Worm (Caenorhabditis elegans) whole organism, L1 larva: Measurements from ENCODE around the gene nlp-56.

Experiments
- aha-1 ChIP-seq: fragments of 150-350 bp; optimal IDR thresholded peaks from 2 replicates; lab custom pipeline; 2014; ENCODE audit warnings: missing biosample characterization, missing genetic modification characterization
- aly-2 ChIP-seq: fragments of 150-350 bp; optimal IDR thresholded peaks from 2 replicates; lab custom pipeline; 2014; ENCODE audit warnings: missing biosample characterization, missing genetic modification characterization
- ceh-8 ChIP-seq: fragments of 200-800 bp; sonication (Bioruptor generic); optimal IDR thresholded peaks from 2 replicates; lab custom pipeline; 2018; ENCODE audit warnings: mild to moderate bottlenecking, missing genetic modification characterization, moderate library complexity, missing compliant biosample characterization
- ceh-88 ChIP-seq: fragments of 200-800 bp; sonication (Bioruptor generic); IDR thresholded peaks from 2 replicates; pipeline ENCODE4 v1.3.6; 2022; ENCODE audit warnings: missing genetic modification characterization, missing compliant biosample characterization
- ceh-90 ChIP-seq: sonication (generic microtip); optimal IDR thresholded peaks from 2 replicates; lab custom pipeline; 2016; ENCODE audit warnings: missing genetic modification characterization, missing compliant biosample characterization
- dpl-1 ChIP-seq, 3 experiments: fragments of 150-350 bp in 2 of 3; sonication (generic microtip) in 1 of 3; optimal IDR thresholded peaks; 2 replicates each; lab custom pipeline; 2014 to 2017; ENCODE audit warnings: missing biosample characterization in 3 of 3, missing genetic modification characterization in 3 of 3, missing genetic modification reagents in 3 of 3
- dsc-1 ChIP-seq: sonication (generic microtip); optimal IDR thresholded peaks from 2 replicates; lab custom pipeline; 2016; ENCODE audit warnings: mild to moderate bottlenecking, missing genetic modification characterization, missing compliant biosample characterization
- egl-13 ChIP-seq: sonication (generic microtip); optimal IDR thresholded peaks from 2 replicates; lab custom pipeline; 2016; ENCODE audit warnings: missing genotype, missing genetic modification reagents, missing genetic modification characterization, missing compliant biosample characterization
- egl-27 ChIP-seq, 2 experiments: fragments of 150-350 bp in 1 of 2; sonication (generic microtip); optimal IDR thresholded peaks; 3 replicates each; lab custom pipeline; 2017 to 2018; ENCODE audit warnings: missing biosample characterization in 2 of 2, missing genetic modification characterization in 2 of 2, missing genetic modification reagents in 2 of 2
- elt-3 ChIP-seq, 6 experiments: fragments of 150-350 bp in 1 of 6; sonication (generic microtip); optimal IDR thresholded peaks; 2 replicates each; lab custom pipeline; 2017 to 2018; ENCODE audit warnings: missing biosample characterization in 6 of 6, missing genetic modification characterization in 6 of 6, inconsistent platforms in 1 of 6
- ets-5 ChIP-seq: fragments of 200-800 bp; sonication (Bioruptor generic); IDR thresholded peaks from 2 replicates; pipeline ENCODE4 v1.3.6; 2022; ENCODE audit warnings: missing genetic modification characterization, missing compliant biosample characterization
- fkh-8 ChIP-seq: sonication (generic microtip); optimal IDR thresholded peaks from 2 replicates; lab custom pipeline; 2016; ENCODE audit warnings: mild to moderate bottlenecking, missing genetic modification characterization, missing compliant biosample characterization
- fos-1 ChIP-seq: fragments of 150-350 bp; optimal IDR thresholded peaks from 2 replicates; lab custom pipeline; 2014; ENCODE audit warnings: missing biosample characterization, missing genetic modification characterization
- grh-1 ChIP-seq: fragments of 200-800 bp; sonication (Bioruptor generic); IDR thresholded peaks from 2 replicates; pipeline ENCODE4 v1.3.6; 2022; ENCODE audit warnings: missing genetic modification reagents, missing genetic modification characterization, missing compliant biosample characterization
- lin-13 ChIP-seq: fragments of 150-350 bp; optimal IDR thresholded peaks from 2 replicates; lab custom pipeline; 2014; ENCODE audit warnings: missing biosample characterization, missing genetic modification reagents, missing genetic modification characterization
- mab-9 ChIP-seq: fragments of 200-800 bp; sonication (Bioruptor generic); IDR thresholded peaks from 2 replicates; pipeline ENCODE4 v1.3.6; 2022; ENCODE audit warnings: missing genetic modification reagents, missing genetic modification characterization, missing compliant biosample characterization
- mdl-1 ChIP-seq, 2 experiments: fragments of 150-350 bp; optimal IDR thresholded peaks; 2 replicates each; lab custom pipeline; 2014 to 2017; ENCODE audit warnings: missing biosample characterization in 2 of 2, missing genetic modification characterization in 2 of 2, inconsistent platforms in 1 of 2
- nhr-12 ChIP-seq: sonication (generic microtip); optimal IDR thresholded peaks from 2 replicates; lab custom pipeline; 2017; ENCODE audit warnings: missing biosample characterization, missing genetic modification characterization
- nhr-71 ChIP-seq: sonication (generic microtip); optimal IDR thresholded peaks from 2 replicates; lab custom pipeline; 2016; ENCODE audit warnings: mild to moderate bottlenecking, missing genetic modification characterization, moderate library complexity, missing compliant biosample characterization
- pag-3 ChIP-seq: sonication (generic microtip); optimal IDR thresholded peaks from 2 replicates; lab custom pipeline; 2017; ENCODE audit warnings: missing genetic modification characterization, mild to moderate bottlenecking, missing compliant biosample characterization, antibody characterized with exemption, borderline replicate concordance; ENCODE audit not compliant: insufficient read depth
- pqm-1 ChIP-seq: sonication (generic microtip); optimal IDR thresholded peaks from 3 replicates; lab custom pipeline; 2017; ENCODE audit warnings: missing biosample characterization, missing genetic modification characterization
- snpc-4 ChIP-seq: fragments of 150-350 bp; optimal IDR thresholded peaks from 2 replicates; lab custom pipeline; 2014; ENCODE audit warnings: missing biosample characterization, missing genetic modification characterization
- sox-4 ChIP-seq: sonication (generic microtip); optimal IDR thresholded peaks from 2 replicates; lab custom pipeline; 2016; ENCODE audit warnings: missing genetic modification characterization, missing compliant biosample characterization
- sptf-1 ChIP-seq: fragments of 150-350 bp; optimal IDR thresholded peaks from 2 replicates; lab custom pipeline; 2014; ENCODE audit warnings: missing biosample characterization, missing genetic modification characterization
- tlp-1 ChIP-seq: fragments of 150-350 bp; optimal IDR thresholded peaks from 2 replicates; lab custom pipeline; 2014; ENCODE audit warnings: missing biosample characterization, missing genetic modification characterization
- unc-62 ChIP-seq: fragments of 150-350 bp; optimal IDR thresholded peaks from 2 replicates; lab custom pipeline; 2014; ENCODE audit warnings: missing biosample characterization, missing genetic modification reagents, missing genetic modification characterization
- zag-1 ChIP-seq: fragments of 150-350 bp; optimal IDR thresholded peaks from 2 replicates; lab custom pipeline; 2014; ENCODE audit warnings: missing biosample characterization, missing genetic modification characterization
- ztf-4 ChIP-seq: fragments of 150-350 bp; optimal IDR thresholded peaks from 2 replicates; lab custom pipeline; 2014; ENCODE audit warnings: missing biosample characterization, missing genetic modification characterization

The nlp-56 gene

DNA sequence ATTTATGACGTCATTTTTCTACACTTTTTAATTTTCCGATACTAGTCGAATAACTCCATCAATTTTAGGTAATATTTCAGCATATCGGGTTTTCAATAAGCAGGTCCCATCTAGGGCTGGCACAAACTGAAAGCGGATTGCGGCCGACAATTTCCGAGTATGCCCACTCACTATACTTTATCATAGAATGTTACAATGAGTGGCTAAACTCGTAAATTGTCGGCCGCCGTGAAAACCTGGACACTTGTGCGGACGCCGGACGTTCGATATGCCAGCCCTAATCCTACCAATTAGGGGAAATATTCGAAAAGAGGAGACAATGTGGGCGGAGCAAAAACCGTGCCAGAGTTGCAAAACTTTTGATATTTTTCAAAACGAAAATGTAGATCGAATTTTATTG is 24.9 kb downstream of the nlp-56 start:
- TF ChIP-seq pag-3 (tag; lab: Kevin White, UChicago) (no peak), ets-5 (GFP tag; lab: Robert Waterston, UW) (no peak), snpc-4 (tag; lab: Kevin White, UChicago) (no peak), aly-2 (tag; lab: Kevin White, UChicago) (no peak)

DNA sequence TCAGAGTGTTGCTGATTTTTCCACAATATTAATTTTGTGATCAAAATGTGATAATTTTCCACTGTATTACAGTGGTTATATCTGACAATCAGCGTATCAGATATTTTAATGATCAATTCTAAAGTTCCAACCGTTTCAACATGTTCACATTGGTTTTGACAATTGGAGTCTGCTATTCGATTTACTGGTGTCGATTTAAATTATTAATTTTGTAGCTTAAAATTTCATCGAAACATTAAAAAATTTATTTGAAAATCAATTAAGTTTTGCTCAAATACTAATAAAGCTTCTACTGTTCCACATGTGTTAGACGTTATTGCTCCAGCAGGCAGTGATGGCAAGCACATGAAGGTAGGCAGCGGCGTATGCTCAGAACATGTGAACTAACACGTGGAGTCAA is 26.8 kb downstream of the nlp-56 start:
- TF ChIP-seq tlp-1 (no peak), dsc-1 (tag; lab: Kevin White, UChicago) (peak; percentile 19), ceh-88 (no peak), egl-27 (tag; optimal IDR thresholded peaks at IDR 0.05; lab: Kevin White, UChicago) (no peak), elt-3 (tag; optimal IDR thresholded peaks at IDR 0.05; lab: Kevin White, UChicago) (no peak), mab-9 (GFP tag; lab: Robert Waterston, UW) (no peak)

ce11 chrIV:14754912-14755311 is 29.6 kb downstream of the nlp-56 start, which contains the start of gene Y57G11C.499:
Gene Y57G11C.499 (minus strand): TSS chrIV:14754934.
- no peak for TF ChIP-seq unc-62 (GFP tag; lab: Kevin White, UChicago)
- TF ChIP-seq pag-3 (tag; lab: Kevin White, UChicago): no peak
- no peak for TF ChIP-seq zag-1 (tag; lab: Kevin White, UChicago)
- no peak for TF ChIP-seq mdl-1 (tag; optimal IDR thresholded peaks at IDR 0.05; lab: Kevin White, UChicago)
- TF ChIP-seq nhr-71 (tag; lab: Kevin White, UChicago): no peak
- TF ChIP-seq grh-1 (GFP tag; lab: Robert Waterston, UW): no peak
- no peak for TF ChIP-seq ceh-90 (tag; lab: Kevin White, UChicago)
- no peak for TF ChIP-seq fos-1
- TF ChIP-seq fkh-8 (tag; lab: Kevin White, UChicago): no peak
- no peak for TF ChIP-seq sox-4 (tag; lab: Kevin White, UChicago)
- TF ChIP-seq pqm-1 (tag; lab: Kevin White, UChicago): no peak
- no peak for TF ChIP-seq ztf-4 (tag; lab: Kevin White, UChicago)
- no peak for TF ChIP-seq sptf-1 (tag; lab: Kevin White, UChicago)
- TF ChIP-seq egl-13 (tag; lab: Kevin White, UChicago): no peak
- TF ChIP-seq aha-1 (tag; lab: Kevin White, UChicago): no peak
- no peak for TF ChIP-seq dpl-1 (GFP tag; optimal IDR thresholded peaks at IDR 0.05; lab: Kevin White, UChicago)
- TF ChIP-seq ceh-88: no peak
- no peak for TF ChIP-seq lin-13 (GFP tag; lab: Kevin White, UChicago)
- TF ChIP-seq ceh-8: no peak

ce11 chrIV:14741926-14742325 is 42.6 kb downstream of the nlp-56 start:
- no peak for TF ChIP-seq nhr-12 (tag; lab: Kevin White, UChicago)
